Worm (Caenorhabditis elegans) whole organism, L4 larva: ENCODE results near the gene nhr-213.

ENCODE experiments used
- F10B5.3 ChIP-seq: sonication (generic microtip); optimal IDR thresholded peaks from 2 replicates; lab custom pipeline; 2016; ENCODE audit warnings: mild to moderate bottlenecking, missing genetic modification characterization, missing compliant biosample characterization
- T20F7.1 ChIP-seq: fragments of 200-800 bp; sonication (Bioruptor generic); optimal IDR thresholded peaks from 2 replicates; lab custom pipeline; 2018; ENCODE audit warnings: mild to moderate bottlenecking, missing genetic modification characterization, missing compliant biosample characterization
- T26A8.4 ChIP-seq: fragments of 200-800 bp; sonication (Bioruptor generic); IDR thresholded peaks from 2 replicates; pipeline ENCODE4 v1.3.6; 2022; ENCODE audit warnings: missing genetic modification characterization, missing compliant biosample characterization
- Y48G9A.11 ChIP-seq: fragments of 200-800 bp; sonication (Bioruptor generic); IDR thresholded peaks from 2 replicates; pipeline ENCODE4 v1.3.6; 2022; ENCODE audit warnings: missing genetic modification reagents, missing genetic modification characterization, missing compliant biosample characterization
- ZK546.5 ChIP-seq, 2 experiments: sonication (generic microtip); optimal IDR thresholded peaks; 2 replicates each; lab custom pipeline; 2017; ENCODE audit warnings: missing biosample characterization in 2 of 2, missing genetic modification characterization in 2 of 2
- aha-1 ChIP-seq: fragments of 150-350 bp; peaks from one replicate; lab custom pipeline; 2014; ENCODE audit warnings: missing biosample characterization, missing genetic modification characterization
- attf-4 ChIP-seq: sonication (generic microtip); optimal IDR thresholded peaks from 3 replicates; lab custom pipeline; 2017; ENCODE audit warnings: missing biosample characterization, missing genetic modification characterization
- ceh-28 ChIP-seq: fragments of 150-350 bp; optimal IDR thresholded peaks from 2 replicates; lab custom pipeline; 2014; ENCODE audit warnings: missing biosample characterization, missing genetic modification reagents, missing genetic modification characterization
- ceh-44 ChIP-seq: fragments of 200-800 bp; sonication (Bioruptor generic); IDR thresholded peaks from 2 replicates; pipeline ENCODE4 v1.3.6; 2022; ENCODE audit warnings: missing genetic modification reagents, missing genetic modification characterization, missing compliant biosample characterization
- daf-16 ChIP-seq, 3 experiments: sonication (generic microtip); optimal IDR thresholded peaks; 2 replicates each; lab custom pipeline; 2016 to 2017; ENCODE audit warnings: missing genetic modification characterization in 3 of 3, missing genetic modification reagents in 3 of 3, mild to moderate bottlenecking in 2 of 3, missing compliant biosample characterization in 2 of 3, missing biosample characterization in 1 of 3, moderate library complexity in 1 of 3
- dmd-8 ChIP-seq: fragments of 200-800 bp; sonication (Bioruptor generic); IDR thresholded peaks from 2 replicates; pipeline ENCODE4 v1.3.6; 2022; ENCODE audit warnings: missing genetic modification characterization, missing compliant biosample characterization
- dmd-9 ChIP-seq: fragments of 200-800 bp; sonication (Bioruptor generic); IDR thresholded peaks from 2 replicates; pipeline ENCODE4 v1.3.6; 2022; ENCODE audit warnings: missing genetic modification reagents, missing genetic modification characterization, missing compliant biosample characterization
- dpl-1 ChIP-seq: fragments of 150-350 bp; optimal IDR thresholded peaks from 2 replicates; lab custom pipeline; 2014; ENCODE audit warnings: missing biosample characterization, missing genetic modification reagents, missing genetic modification characterization
- egl-27 ChIP-seq: sonication (generic microtip); optimal IDR thresholded peaks from 3 replicates; lab custom pipeline; 2017; ENCODE audit warnings: missing biosample characterization, missing genetic modification reagents, missing genetic modification characterization
- fos-1 ChIP-seq: fragments of 150-350 bp; optimal IDR thresholded peaks from 2 replicates; lab custom pipeline; 2014; ENCODE audit warnings: missing biosample characterization, missing genetic modification characterization
- gei-8 ChIP-seq: fragments of 200-800 bp; sonication (Bioruptor generic); optimal IDR thresholded peaks from 2 replicates; lab custom pipeline; 2018; ENCODE audit warnings: mild to moderate bottlenecking, missing genetic modification characterization, missing compliant biosample characterization
- hlh-30 ChIP-seq: sonication (generic microtip); optimal IDR thresholded peaks from 2 replicates; lab custom pipeline; 2017; ENCODE audit warnings: antibody characterized with exemption, mild to moderate bottlenecking, missing genetic modification characterization, missing compliant biosample characterization; ENCODE audit not compliant: insufficient read depth
- jun-1 ChIP-seq: fragments of 150-350 bp; optimal IDR thresholded peaks from 2 replicates; lab custom pipeline; 2014; ENCODE audit warnings: missing biosample characterization, missing genetic modification reagents, missing genetic modification characterization
- lin-15B ChIP-seq: fragments of 150-350 bp; sonication (generic microtip); optimal IDR thresholded peaks from 3 replicates; lab custom pipeline; 2014; ENCODE audit warnings: missing biosample characterization, missing genetic modification characterization
- lin-29 ChIP-seq: fragments of 200-800 bp; sonication (Bioruptor generic); IDR thresholded peaks from 2 replicates; pipeline ENCODE4 v1.3.6; 2022; ENCODE audit warnings: missing genetic modification reagents, missing genetic modification characterization, missing compliant biosample characterization
- lin-39 ChIP-seq: fragments of 150-350 bp; optimal IDR thresholded peaks from 2 replicates; lab custom pipeline; 2014; ENCODE audit warnings: missing biosample characterization, missing genetic modification reagents, missing genetic modification characterization
- lir-3 ChIP-seq: sonication (generic microtip); optimal IDR thresholded peaks from 2 replicates; lab custom pipeline; 2016; ENCODE audit warnings: mild to moderate bottlenecking, missing genetic modification characterization, missing compliant biosample characterization
- mep-1 ChIP-seq: fragments of 150-350 bp; sonication (generic microtip); optimal IDR thresholded peaks from 3 replicates; lab custom pipeline; 2014; ENCODE audit warnings: missing biosample characterization, missing genetic modification characterization
- mxl-3 ChIP-seq: fragments of 200-800 bp; sonication (Bioruptor generic); optimal IDR thresholded peaks from 2 replicates; lab custom pipeline; 2018; ENCODE audit warnings: mild to moderate bottlenecking, missing genetic modification characterization, missing compliant biosample characterization
- nhr-10 ChIP-seq: fragments of 150-350 bp; optimal IDR thresholded peaks from 2 replicates; lab custom pipeline; 2014; ENCODE audit warnings: missing biosample characterization, missing genetic modification characterization
- nhr-11 ChIP-seq: fragments of 150-350 bp; optimal IDR thresholded peaks from 2 replicates; lab custom pipeline; 2014; ENCODE audit warnings: missing biosample characterization, missing genetic modification characterization
- nhr-237 ChIP-seq: sonication (generic microtip); optimal IDR thresholded peaks from 2 replicates; lab custom pipeline; 2017; ENCODE audit warnings: missing biosample characterization, missing genetic modification characterization
- nhr-28 ChIP-seq: fragments of 150-350 bp; optimal IDR thresholded peaks from 2 replicates; lab custom pipeline; 2014; ENCODE audit warnings: missing biosample characterization, missing genetic modification characterization
- nhr-76 ChIP-seq: fragments of 150-350 bp; optimal IDR thresholded peaks from 2 replicates; lab custom pipeline; 2014; ENCODE audit warnings: missing biosample characterization, missing genetic modification characterization
- nhr-77 ChIP-seq: fragments of 150-350 bp; optimal IDR thresholded peaks from 2 replicates; lab custom pipeline; 2014; ENCODE audit warnings: missing biosample characterization, missing genetic modification characterization
- pha-4 ChIP-seq, 2 experiments: fragments of 150-350 bp in 1 of 2; fragments of 200-800 bp in 1 of 2; sonication (Bioruptor generic) in 1 of 2; IDR thresholded peaks in 1 of 2; optimal IDR thresholded peaks in 1 of 2; 2 replicates each; pipeline versions ENCODE4 v1.3.6 to Lab custom; 2014 to 2022; ENCODE audit warnings: missing genetic modification characterization in 2 of 2, missing genetic modification reagents in 2 of 2, missing biosample characterization in 1 of 2, missing compliant biosample characterization in 1 of 2
- php-3 ChIP-seq: fragments of 200-800 bp; sonication (Bioruptor generic); IDR thresholded peaks from 2 replicates; pipeline ENCODE4 v1.3.6; 2022; ENCODE audit warnings: missing genetic modification reagents, missing genetic modification characterization, missing compliant biosample characterization
- pqm-1 ChIP-seq: sonication (generic microtip); optimal IDR thresholded peaks from 2 replicates; lab custom pipeline; 2017; ENCODE audit warnings: missing biosample characterization, missing genetic modification characterization
- unc-62 ChIP-seq, 3 experiments: fragments of 150-350 bp in 1 of 3; sonication (generic microtip); optimal IDR thresholded peaks in 2 of 3; peaks in 1 of 3; 1 replicate in 1 of 3; 2 replicates in 2 of 3; lab custom pipeline; 2014 to 2017; ENCODE audit warnings: missing biosample characterization in 3 of 3, missing genetic modification characterization in 3 of 3, missing genetic modification reagents in 3 of 3, missing genotype in 1 of 3
- vab-7 ChIP-seq: fragments of 200-800 bp; sonication (Bioruptor generic); IDR thresholded peaks from 2 replicates; pipeline ENCODE4 v1.3.6; 2022; ENCODE audit warnings: missing genetic modification reagents, missing genetic modification characterization, missing compliant biosample characterization
- zfp-2 ChIP-seq: sonication (generic microtip); optimal IDR thresholded peaks from 2 replicates; lab custom pipeline; 2016; ENCODE audit warnings: mild to moderate bottlenecking, missing genetic modification characterization, missing compliant biosample characterization
- zip-11 ChIP-seq: fragments of 200-800 bp; sonication (Bioruptor generic); IDR thresholded peaks from 2 replicates; pipeline ENCODE4 v1.3.6; 2022; ENCODE audit warnings: missing genetic modification characterization, missing compliant biosample characterization
- ztf-11 ChIP-seq: fragments of 150-350 bp; optimal IDR thresholded peaks from 2 replicates; lab custom pipeline; 2014; ENCODE audit warnings: missing biosample characterization, missing genetic modification characterization

nhr-213 gene

ce11 chrV:15928325-15928724 is 31.8 kb upstream of the nhr-213 start, which contains the start of gene pzf-1:
Gene pzf-1 (minus strand): TSS chrV:15928425.
- no peak for TF ChIP-seq hlh-30 (tag; lab: Kevin White, UChicago)
- no peak for TF ChIP-seq unc-62 (GFP tag; optimal IDR thresholded peaks at IDR 0.05 in 1 of 2; lab: Kevin White, UChicago)
- TF ChIP-seq unc-62 (tag; optimal IDR thresholded peaks at IDR 0.05; lab: Kevin White, UChicago) = no peak
- TF ChIP-seq jun-1 = no peak
- TF ChIP-seq T26A8.4 (GFP tag; lab: Robert Waterston, UW) = no peak
- TF ChIP-seq lin-39 (tag; lab: Kevin White, UChicago) = no peak
- TF ChIP-seq fos-1 = no peak

DNA sequence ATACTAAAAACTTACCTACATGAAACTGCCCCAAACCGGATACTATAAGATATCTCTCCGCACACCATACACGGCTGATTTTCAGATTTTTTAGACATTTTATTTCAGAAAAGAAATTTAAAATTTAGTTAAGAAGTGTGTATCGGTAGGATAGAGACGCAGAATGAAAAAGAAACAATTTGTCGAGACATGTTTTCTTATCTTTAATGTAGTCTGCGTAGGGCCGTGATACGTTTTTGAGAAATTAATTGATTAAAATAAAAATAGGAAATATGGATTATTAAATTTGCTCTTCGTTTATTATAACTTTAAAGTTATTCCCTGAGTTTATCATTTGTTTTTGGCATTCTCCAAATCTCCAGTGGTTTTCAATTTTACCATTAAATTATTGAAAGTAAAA is 27.7 kb upstream of the nhr-213 start, which contains the start of gene nhr-108:
nhr-108 (minus strand) TSS at position 166 of the 400 bp plus-strand sequence.
- no peak for TF ChIP-seq daf-16 (GFP tag; optimal IDR thresholded peaks at IDR 0.05; lab: Kevin White, UChicago)
- TF ChIP-seq daf-16 (tag; optimal IDR thresholded peaks at IDR 0.05; lab: Kevin White, UChicago) = peak; percentile 39
- TF ChIP-seq attf-4 (tag; lab: Kevin White, UChicago) = no peak
- no peak for TF ChIP-seq lin-15B (tag; lab: Kevin White, UChicago)
- TF ChIP-seq nhr-28 (tag; lab: Kevin White, UChicago) = peak; percentile 87
- TF ChIP-seq nhr-77 (tag; lab: Kevin White, UChicago) = peak; percentile 68
- TF ChIP-seq jun-1 = no peak

ce11 chrV:15922979-15923378 is 26.4 kb upstream of the nhr-213 start, which contains the start of gene F35E8.13:
Gene F35E8.13 (plus strand): TSS chrV:15923279.
- TF ChIP-seq T20F7.1 (GFP tag; lab: Kevin White, UChicago) = no peak
- no peak for TF ChIP-seq aha-1 (tag; lab: Kevin White, UChicago)
- TF ChIP-seq Y48G9A.11 (GFP tag; lab: Robert Waterston, UW) = no peak
- TF ChIP-seq dpl-1 = no peak
- no peak for TF ChIP-seq php-3 (GFP tag; lab: Robert Waterston, UW)
- TF ChIP-seq lin-29 (GFP tag; lab: Robert Waterston, UW) = no peak
- no peak for TF ChIP-seq ZK546.5 (tag; optimal IDR thresholded peaks at IDR 0.05; lab: Kevin White, UChicago)

DNA sequence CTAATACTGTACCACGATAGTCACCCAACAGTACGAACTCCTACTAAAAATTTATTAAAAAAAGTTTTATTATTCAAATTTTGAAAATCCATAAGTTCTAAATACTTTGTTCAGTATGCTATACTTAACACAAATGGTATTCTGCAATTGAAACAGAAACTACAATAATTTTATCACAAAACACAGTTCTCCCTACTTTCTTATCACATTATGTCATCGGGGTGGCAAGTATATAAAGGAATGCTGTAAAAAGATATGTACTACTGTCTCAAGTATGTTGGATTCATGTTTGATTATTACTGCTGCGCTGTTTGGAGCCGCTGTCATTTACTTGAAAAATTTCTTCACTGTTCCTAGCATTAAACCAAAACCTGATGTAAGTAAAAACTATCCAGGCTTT is 24.5 kb upstream of the nhr-213 start, which contains the start of gene cdr-1:
cdr-1 (plus strand) TSS at position 208 of the 400 bp plus-strand sequence.
- no peak for TF ChIP-seq pha-4 (GFP tag; IDR thresholded peaks at IDR 0.05; lab: Robert Waterston, UW)
- TF ChIP-seq pha-4 (tag; optimal IDR thresholded peaks at IDR 0.05; lab: Kevin White, UChicago) = no peak
- peak; percentile 93 for TF ChIP-seq nhr-28 (tag; lab: Kevin White, UChicago)
- TF ChIP-seq pqm-1 (tag; lab: Kevin White, UChicago) = peak; percentile 39
- peak in 1 of 2 experiments; percentile 36 for TF ChIP-seq unc-62 (GFP tag; optimal IDR thresholded peaks at IDR 0.05 in 1 of 2; lab: Kevin White, UChicago)
- no peak for TF ChIP-seq unc-62 (tag; optimal IDR thresholded peaks at IDR 0.05; lab: Kevin White, UChicago)

DNA sequence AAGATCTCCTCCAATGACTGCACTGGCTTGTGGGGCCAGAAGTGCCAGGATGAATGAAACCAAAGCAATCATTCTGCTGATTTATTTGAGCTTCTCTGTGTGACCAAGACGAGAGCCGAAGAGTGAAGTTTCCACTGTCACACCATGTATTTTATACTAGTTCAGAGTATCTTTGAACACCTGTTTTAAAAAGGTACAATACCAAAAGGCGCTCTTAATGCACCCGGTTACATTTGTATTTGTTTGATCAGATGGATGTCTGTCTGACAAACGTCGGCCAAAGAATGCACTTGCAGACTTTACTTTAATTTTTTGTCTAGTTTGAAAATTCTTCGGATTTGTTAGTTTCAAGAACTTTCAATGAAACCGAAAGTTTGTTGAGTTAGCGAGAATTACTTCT is 23.7 kb upstream of the nhr-213 start, which contains the start of gene F35E8.10:
F35E8.10 (minus strand) TSS at position 101 of the 400 bp plus-strand sequence.
- no peak for TF ChIP-seq nhr-11
- no peak for TF ChIP-seq ztf-11
- no peak for TF ChIP-seq nhr-237
- no peak for TF ChIP-seq egl-27 (tag; lab: Kevin White, UChicago)

DNA sequence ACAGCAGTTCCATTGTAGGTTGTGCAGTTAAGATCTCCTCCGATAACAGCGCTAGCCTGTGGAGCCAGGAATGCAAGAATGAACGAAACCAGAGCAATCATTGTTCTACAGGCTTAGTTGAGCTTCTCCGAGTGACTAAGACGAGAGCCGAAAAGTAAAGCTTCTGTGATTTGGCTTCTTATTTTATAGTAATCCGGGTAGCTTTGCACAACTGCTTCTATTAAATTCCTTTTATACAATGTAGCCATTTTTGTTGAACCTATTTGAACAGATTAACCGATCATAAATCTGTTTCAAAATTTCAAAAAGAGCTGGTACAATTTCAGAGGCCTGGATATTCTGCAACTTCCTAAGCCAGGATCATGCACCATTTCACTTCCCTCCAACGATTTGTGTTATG is 20.9 kb upstream of the nhr-213 start, which contains the start of gene F35E8.9:
F35E8.9 (minus strand) TSS at position 101 of the 400 bp plus-strand sequence.
- TF ChIP-seq lin-39 (tag; lab: Kevin White, UChicago) (no peak), php-3 (GFP tag; lab: Robert Waterston, UW) (no peak), ceh-44 (GFP tag; lab: Robert Waterston, UW) (no peak), gei-8 (GFP tag; lab: Kevin White, UChicago) (no peak), dmd-8 (no peak), lir-3 (tag; lab: Kevin White, UChicago) (no peak), nhr-10 (tag; lab: Kevin White, UChicago) (no peak), mep-1 (no peak), vab-7 (GFP tag; lab: Robert Waterston, UW) (no peak), nhr-76 (tag; lab: Kevin White, UChicago) (no peak), hlh-30 (tag; lab: Kevin White, UChicago) (no peak), dmd-9 (GFP tag; lab: Robert Waterston, UW) (no peak), daf-16 (GFP tag; optimal IDR thresholded peaks at IDR 0.05; lab: Kevin White, UChicago) (no peak), daf-16 (tag; optimal IDR thresholded peaks at IDR 0.05; lab: Kevin White, UChicago) (no peak), ceh-28 (no peak), pha-4 (GFP tag; IDR thresholded peaks at IDR 0.05; lab: Robert Waterston, UW) (no peak), pha-4 (tag; optimal IDR thresholded peaks at IDR 0.05; lab: Kevin White, UChicago) (no peak), mxl-3 (GFP tag; lab: Kevin White, UChicago) (no peak), nhr-237 (no peak), zip-11 (GFP tag; lab: Robert Waterston, UW) (no peak), zfp-2 (tag; lab: Kevin White, UChicago) (no peak), F10B5.3 (tag; lab: Kevin White, UChicago) (no peak)
- TF ChIP-seq, all 104 proteins: peak for 0
